Worm (Caenorhabditis elegans) whole organism, L1 larva: ENCODE data around the gene nhr-269.
A peak's percentile ranks its signal among the peaks of the same experiment; 100 is the strongest.

Source experiments
- C34B4.2 ChIP-seq: sonication (generic microtip); optimal IDR thresholded peaks from 2 replicates; lab custom pipeline; 2017; ENCODE audit warnings: mild to moderate bottlenecking, missing genetic modification characterization, missing compliant biosample characterization
- F16B12.6 ChIP-seq: fragments of 150-350 bp; optimal IDR thresholded peaks from 2 replicates; lab custom pipeline; 2014; ENCODE audit warnings: missing biosample characterization, missing genetic modification characterization
- Y116A8C.19 ChIP-seq: sonication (generic microtip); optimal IDR thresholded peaks from 2 replicates; lab custom pipeline; 2016; ENCODE audit warnings: missing compliant biosample characterization, missing genetic modification characterization, borderline replicate concordance
- blmp-1 ChIP-seq: fragments of 150-350 bp; optimal IDR thresholded peaks from 2 replicates; lab custom pipeline; 2014; ENCODE audit warnings: missing biosample characterization, missing genetic modification characterization
- ceh-63 ChIP-seq: fragments of 200-800 bp; sonication (Bioruptor generic); optimal IDR thresholded peaks from 2 replicates; lab custom pipeline; 2018; ENCODE audit warnings: mild to moderate bottlenecking, missing genetic modification characterization, missing compliant biosample characterization
- ceh-88 ChIP-seq: fragments of 200-800 bp; sonication (Bioruptor generic); IDR thresholded peaks from 2 replicates; pipeline ENCODE4 v1.3.6; 2022; ENCODE audit warnings: missing genetic modification characterization, missing compliant biosample characterization
- ceh-90 ChIP-seq: sonication (generic microtip); optimal IDR thresholded peaks from 2 replicates; lab custom pipeline; 2016; ENCODE audit warnings: missing genetic modification characterization, missing compliant biosample characterization
- ces-1 ChIP-seq: fragments of 150-350 bp; optimal IDR thresholded peaks from 2 replicates; lab custom pipeline; 2014; ENCODE audit warnings: missing biosample characterization, missing genetic modification reagents, missing genetic modification characterization
- efl-1 ChIP-seq, 4 experiments: fragments of 150-350 bp; optimal IDR thresholded peaks in 3 of 4; peaks in 1 of 4; 1 replicate in 1 of 4; 2 replicates in 3 of 4; lab custom pipeline; 2014; ENCODE audit warnings: missing biosample characterization in 2 of 4, missing genetic modification characterization in 2 of 4, missing genetic modification reagents in 2 of 4
- efl-3 ChIP-seq: fragments of 200-800 bp; sonication (Bioruptor generic); optimal IDR thresholded peaks from 2 replicates; lab custom pipeline; 2018; ENCODE audit warnings: mild to moderate bottlenecking, missing genetic modification characterization, missing compliant biosample characterization
- egl-13 ChIP-seq: sonication (generic microtip); optimal IDR thresholded peaks from 2 replicates; lab custom pipeline; 2016; ENCODE audit warnings: missing genotype, missing genetic modification reagents, missing genetic modification characterization, missing compliant biosample characterization
- elt-2 ChIP-seq: sonication (generic microtip); optimal IDR thresholded peaks from 2 replicates; lab custom pipeline; 2016; ENCODE audit warnings: missing genetic modification characterization, mild to moderate bottlenecking, inconsistent platforms, missing compliant biosample characterization, missing genetic modification reagents
- elt-3 ChIP-seq, 6 experiments: fragments of 150-350 bp in 1 of 6; sonication (generic microtip); optimal IDR thresholded peaks; 2 replicates each; lab custom pipeline; 2017 to 2018; ENCODE audit warnings: missing biosample characterization in 6 of 6, missing genetic modification characterization in 6 of 6, inconsistent platforms in 1 of 6
- ets-5 ChIP-seq: fragments of 200-800 bp; sonication (Bioruptor generic); IDR thresholded peaks from 2 replicates; pipeline ENCODE4 v1.3.6; 2022; ENCODE audit warnings: missing genetic modification characterization, missing compliant biosample characterization
- hlh-17 ChIP-seq: fragments of 200-800 bp; sonication (Bioruptor generic); optimal IDR thresholded peaks from 2 replicates; lab custom pipeline; 2018; ENCODE audit warnings: missing genetic modification characterization, mild to moderate bottlenecking, missing compliant biosample characterization, moderate library complexity, borderline replicate concordance
- hpl-2 ChIP-seq: fragments of 150-350 bp; optimal IDR thresholded peaks from 2 replicates; lab custom pipeline; 2014; ENCODE audit warnings: missing biosample characterization, missing genetic modification reagents, missing genetic modification characterization
- irx-1 ChIP-seq: sonication (generic microtip); optimal IDR thresholded peaks from 2 replicates; lab custom pipeline; 2016; ENCODE audit warnings: missing genetic modification characterization, missing compliant biosample characterization
- isw-1 ChIP-seq: fragments of 200-800 bp; sonication (Bioruptor generic); IDR thresholded peaks from 2 replicates; pipeline ENCODE4 v1.3.6; 2022; ENCODE audit warnings: missing genetic modification characterization, missing compliant biosample characterization
- jun-1 ChIP-seq: fragments of 150-350 bp; optimal IDR thresholded peaks from 2 replicates; lab custom pipeline; 2014; ENCODE audit warnings: missing biosample characterization, missing genetic modification reagents, missing genetic modification characterization
- lin-15B ChIP-seq: fragments of 150-350 bp; sonication (generic microtip); optimal IDR thresholded peaks from 3 replicates; lab custom pipeline; 2014; ENCODE audit warnings: missing biosample characterization, missing genetic modification characterization
- lir-3 ChIP-seq: sonication (generic microtip); optimal IDR thresholded peaks from 2 replicates; lab custom pipeline; 2016; ENCODE audit warnings: mild to moderate bottlenecking, missing genetic modification characterization, moderate library complexity, missing compliant biosample characterization; ENCODE audit not compliant: poor library complexity
- lsy-2 ChIP-seq, 2 experiments: fragments of 150-350 bp; optimal IDR thresholded peaks; 2 replicates each; lab custom pipeline; 2014; ENCODE audit warnings: missing biosample characterization in 2 of 2, missing genetic modification characterization in 2 of 2
- mdl-1 ChIP-seq, 2 experiments: fragments of 150-350 bp; optimal IDR thresholded peaks; 2 replicates each; lab custom pipeline; 2014 to 2017; ENCODE audit warnings: missing biosample characterization in 2 of 2, missing genetic modification characterization in 2 of 2, inconsistent platforms in 1 of 2
- mep-1 ChIP-seq: fragments of 150-350 bp; optimal IDR thresholded peaks from 2 replicates; lab custom pipeline; 2014; ENCODE audit warnings: missing biosample characterization, missing genetic modification characterization
- nhr-237 ChIP-seq: fragments of 150-350 bp; optimal IDR thresholded peaks from 2 replicates; lab custom pipeline; 2014; ENCODE audit warnings: missing biosample characterization, missing genetic modification characterization
- nhr-71 ChIP-seq: sonication (generic microtip); optimal IDR thresholded peaks from 2 replicates; lab custom pipeline; 2016; ENCODE audit warnings: mild to moderate bottlenecking, missing genetic modification characterization, moderate library complexity, missing compliant biosample characterization
- nhr-76 ChIP-seq: sonication (generic microtip); optimal IDR thresholded peaks from 2 replicates; lab custom pipeline; 2017; ENCODE audit warnings: missing biosample characterization, missing genetic modification characterization
- nhr-85 ChIP-seq: sonication (generic microtip); peaks from one replicate; lab custom pipeline; 2016; ENCODE audit warnings: missing genetic modification characterization, inconsistent platforms, missing compliant biosample characterization
- pag-3 ChIP-seq: sonication (generic microtip); optimal IDR thresholded peaks from 2 replicates; lab custom pipeline; 2017; ENCODE audit warnings: missing genetic modification characterization, mild to moderate bottlenecking, missing compliant biosample characterization, antibody characterized with exemption, borderline replicate concordance; ENCODE audit not compliant: insufficient read depth
- pax-3 ChIP-seq: fragments of 200-800 bp; sonication (Bioruptor generic); optimal IDR thresholded peaks from 2 replicates; lab custom pipeline; 2018; ENCODE audit warnings: mild to moderate bottlenecking, missing genetic modification characterization, moderate library complexity, missing compliant biosample characterization
- pqm-1 ChIP-seq: sonication (generic microtip); optimal IDR thresholded peaks from 3 replicates; lab custom pipeline; 2017; ENCODE audit warnings: missing biosample characterization, missing genetic modification characterization
- snpc-4 ChIP-seq: fragments of 150-350 bp; optimal IDR thresholded peaks from 2 replicates; lab custom pipeline; 2014; ENCODE audit warnings: missing biosample characterization, missing genetic modification characterization
- ztf-4 ChIP-seq: fragments of 150-350 bp; optimal IDR thresholded peaks from 2 replicates; lab custom pipeline; 2014; ENCODE audit warnings: missing biosample characterization, missing genetic modification characterization

The nhr-269 gene

ce11 chrV:15330314-15330713 lies 39.3 kb downstream of the nhr-269 start, which contains the start of gene srh-295:
srh-295 (plus strand) TSS chrV:15330614.
- TF ChIP-seq nhr-71 (tag; lab: Kevin White, UChicago) (no peak), blmp-1 (tag; lab: Kevin White, UChicago) (no peak), pag-3 (tag; lab: Kevin White, UChicago) (no peak), nhr-237 (tag; lab: Kevin White, UChicago) (no peak), hlh-17 (GFP tag; lab: Kevin White, UChicago) (no peak), isw-1 (GFP tag; lab: Robert Waterston, UW) (no peak), ces-1 (GFP tag; lab: Kevin White, UChicago) (no peak), elt-3 (tag; optimal IDR thresholded peaks at IDR 0.05; lab: Kevin White, UChicago) (no peak), ceh-90 (no peak), pax-3 (tag; lab: Kevin White, UChicago) (no peak), lir-3 (tag; lab: Kevin White, UChicago) (no peak), irx-1 (tag; lab: Kevin White, UChicago) (no peak), Y116A8C.19 (tag; lab: Kevin White, UChicago) (no peak), hpl-2 (GFP tag; lab: Kevin White, UChicago) (no peak), mep-1 (tag; lab: Kevin White, UChicago) (no peak), mdl-1 (tag; optimal IDR thresholded peaks at IDR 0.05; lab: Kevin White, UChicago) (no peak), ets-5 (GFP tag; lab: Robert Waterston, UW) (no peak), lsy-2 (tag; optimal IDR thresholded peaks at IDR 0.05; lab: Kevin White, UChicago) (no peak), ceh-63 (GFP tag; lab: Kevin White, UChicago) (no peak), egl-13 (tag; lab: Kevin White, UChicago) (no peak)

- TF ChIP-seq ztf-4 (tag; lab: Kevin White, UChicago): no peak
- TF ChIP-seq nhr-76: no peak
- peak; percentile 90 for TF ChIP-seq elt-2 (tag; lab: Kevin White, UChicago)
- TF ChIP-seq ets-5 (GFP tag; lab: Robert Waterston, UW): no peak
- TF ChIP-seq C34B4.2 (tag; lab: Kevin White, UChicago): no peak
- TF ChIP-seq efl-1 (optimal IDR thresholded peaks at IDR 0.05; lab: Kevin White, UChicago): no peak
- TF ChIP-seq efl-1 (GFP tag; optimal IDR thresholded peaks at IDR 0.05 in 1 of 2; lab: Kevin White, UChicago): no peak
- TF ChIP-seq egl-13 (tag; lab: Kevin White, UChicago): no peak
- no peak for TF ChIP-seq nhr-85 (tag; lab: Kevin White, UChicago)
- TF ChIP-seq lin-15B (tag; lab: Kevin White, UChicago): no peak
- TF ChIP-seq mep-1 (tag; lab: Kevin White, UChicago): no peak
- no peak for TF ChIP-seq ceh-88 (GFP tag; lab: Robert Waterston, UW)
- no peak for TF ChIP-seq blmp-1 (tag; lab: Kevin White, UChicago)
- no peak for TF ChIP-seq nhr-237 (tag; lab: Kevin White, UChicago)
- no peak for TF ChIP-seq efl-3 (GFP tag; lab: Kevin White, UChicago)
- peak; percentile 27 for TF ChIP-seq jun-1 (tag; lab: Kevin White, UChicago)
- no peak for TF ChIP-seq F16B12.6 (tag; lab: Kevin White, UChicago)
- TF ChIP-seq snpc-4 (tag; lab: Kevin White, UChicago): no peak
Measured at ce11 chrV:15327745-15328447, 41.7 kb downstream of the nhr-269 start, which contains the start of gene ZK1037.6. ZK1037.6 (minus strand) TSS chrV:15327795.

- TF ChIP-seq pqm-1 (tag; lab: Kevin White, UChicago): peak; percentile 33
- TF ChIP-seq elt-2 (tag; lab: Kevin White, UChicago): peak; percentile 84
- no peak for TF ChIP-seq F16B12.6 (tag; lab: Kevin White, UChicago)
- TF ChIP-seq jun-1 (tag; lab: Kevin White, UChicago): peak; percentile 13
Measured at ce11 chrV:15323417-15323816, 46.2 kb downstream of the nhr-269 start.
